Fruit fly (Drosophila melanogaster): ENCODE data around the gene Sgs3.
A peak's percentile ranks its signal among the peaks of the same experiment; 100 is the strongest.

Sgs3 gene

DNA sequence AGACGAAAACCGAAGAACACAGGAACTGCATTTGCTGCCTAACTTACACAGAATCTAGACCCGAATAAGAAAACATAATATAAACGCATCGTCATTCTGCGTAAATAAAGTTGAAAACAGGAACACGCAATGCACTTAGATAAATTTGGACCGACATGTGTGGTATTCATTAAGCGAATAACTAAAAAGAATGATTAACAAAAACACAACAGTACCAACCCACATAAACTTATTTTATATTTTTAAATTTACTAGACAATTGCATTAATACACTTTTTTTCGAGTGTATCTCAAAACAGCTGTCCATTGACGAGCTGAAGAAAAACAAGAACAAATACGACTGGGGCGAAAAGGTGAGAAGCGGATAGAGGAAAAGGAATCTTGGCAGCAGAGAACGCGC is 42.3 kb downstream of the Sgs3 start (continued):
- TF ChIP-seq Ravus (GFP tag; IDR thresholded peaks at IDR 0.05): no peak; the same call in 1 of the 2 replicates
- peak; percentile 56; the same call in 1 of the 2 replicates for TF ChIP-seq Rx (GFP tag; IDR thresholded peaks at IDR 0.05)
- TF ChIP-seq Myb (GFP tag; optimal IDR thresholded peaks at IDR 0.05): peak; percentile 32
- peak; percentile 69 for TF ChIP-seq Drgx (GFP tag; IDR thresholded peaks at IDR 0.05)
- TF ChIP-seq sqz (GFP tag; optimal IDR thresholded peaks at IDR 0.05): peak; percentile 69
- TF ChIP-seq CrebB (tag; optimal IDR thresholded peaks at IDR 0.05): peak; percentile 40
- no peak for TF ChIP-seq CG3995 (GFP tag; optimal IDR thresholded peaks at IDR 0.05)
- TF ChIP-seq ro (GFP tag; IDR thresholded peaks at IDR 0.05): peak; percentile 67; the same call in 1 of the 2 replicates
- no peak for TF ChIP-seq Opbp (GFP tag; IDR thresholded peaks at IDR 0.05; ENCODE audit: partially characterized antibody)
- peak; percentile 67 for TF ChIP-seq Dad (GFP tag; optimal IDR thresholded peaks at IDR 0.05)
- peak; percentile 73 for TF ChIP-seq CG3065 (GFP tag; optimal IDR thresholded peaks at IDR 0.05)
- peak; percentile 85 for TF ChIP-seq CG7839 (tag; optimal IDR thresholded peaks at IDR 0.05)
- peak; percentile 64 for TF ChIP-seq CG33213 (GFP tag; optimal IDR thresholded peaks at IDR 0.05)
- peak; percentile 8 for TF ChIP-seq Fer1 (GFP tag; optimal IDR thresholded peaks at IDR 0.05)
- peak; percentile 84 for TF ChIP-seq CG6813 (GFP tag; optimal IDR thresholded peaks at IDR 0.05)
- peak; percentile 75 for TF ChIP-seq CG12155 (GFP tag; optimal IDR thresholded peaks at IDR 0.05)
- TF ChIP-seq CG15696 (tag; optimal IDR thresholded peaks at IDR 0.05): peak; percentile 96
- TF ChIP-seq fd64A (GFP tag; optimal IDR thresholded peaks at IDR 0.05): peak; percentile 74
- no peak for TF ChIP-seq lov (optimal IDR thresholded peaks at IDR 0.05)
- peak; percentile 92 for TF ChIP-seq lov (GFP tag; IDR thresholded peaks at IDR 0.05)
- TF ChIP-seq chm (GFP tag; IDR thresholded peaks at IDR 0.05): peak; percentile 82; the same call in 1 of the 2 replicates
- peak; percentile 91 for TF ChIP-seq Med (GFP tag)
- no peak for TF ChIP-seq Bgb (GFP tag; IDR thresholded peaks at IDR 0.05; ENCODE audit: partially characterized antibody)
- TF ChIP-seq CG17612 (GFP tag; IDR thresholded peaks at IDR 0.05): 0 out of 2 replicates have a peak, but pooled peaks have one; percentile 7
- TF ChIP-seq CG9797 (GFP tag; optimal IDR thresholded peaks at IDR 0.05): peak; percentile 12
- TF ChIP-seq jumu (GFP tag; optimal IDR thresholded peaks at IDR 0.05): peak; percentile 66
- TF ChIP-seq Rfx (GFP tag; IDR thresholded peaks at IDR 0.05): peak; percentile 43; the same call in 1 of the 2 replicates
- no peak for TF ChIP-seq Taf1 (GFP tag; IDR thresholded peaks at IDR 0.05)
- TF ChIP-seq CG12299 (tag; optimal IDR thresholded peaks at IDR 0.05): peak; percentile 48
- peak; percentile 53 for TF ChIP-seq CG2120 (GFP tag; optimal IDR thresholded peaks at IDR 0.05)
- peak; percentile 69; the same call in 1 of the 2 replicates for TF ChIP-seq danr (GFP tag; IDR thresholded peaks at IDR 0.05)
- peak; percentile 11 for TF ChIP-seq sug (tag; optimal IDR thresholded peaks at IDR 0.05)
- TF ChIP-seq bcd (GFP tag; optimal IDR thresholded peaks at IDR 0.05): peak; percentile 72
- peak; percentile 55 for TF ChIP-seq CG15479 (GFP tag; optimal IDR thresholded peaks at IDR 0.05)
- TF ChIP-seq CG11456 (GFP tag; IDR thresholded peaks at IDR 0.05): peak; percentile 63; the same call in 1 of the 3 replicates
- no peak for TF ChIP-seq jigr1 (GFP tag; IDR thresholded peaks at IDR 0.05)
- TF ChIP-seq Ets97D (GFP tag; optimal IDR thresholded peaks at IDR 0.05): peak; percentile 33
- TF ChIP-seq CG8290 (GFP tag; optimal IDR thresholded peaks at IDR 0.05): peak; percentile 87
- peak; percentile 48 to 67 for TF ChIP-seq CG8290 (tag; optimal IDR thresholded peaks at IDR 0.05)
- TF ChIP-seq CG13123 (GFP tag; optimal IDR thresholded peaks at IDR 0.05): peak; percentile 48
- peak; percentile 46 for TF ChIP-seq her (GFP tag; optimal IDR thresholded peaks at IDR 0.05)
- peak; percentile 95 for TF ChIP-seq zen (tag; optimal IDR thresholded peaks at IDR 0.05)
- no peak for TF ChIP-seq zen2 (GFP tag; IDR thresholded peaks at IDR 0.05; ENCODE audit: partially characterized antibody)
- no peak for TF ChIP-seq Lpt (GFP tag; optimal IDR thresholded peaks at IDR 0.05)
- TF ChIP-seq CG8089 (GFP tag; optimal IDR thresholded peaks at IDR 0.05): peak; percentile 59
- TF ChIP-seq Lim3 (GFP tag; IDR thresholded peaks at IDR 0.05): no peak
- TF ChIP-seq Doc2 (GFP tag; IDR thresholded peaks at IDR 0.05): no peak
- no peak for TF ChIP-seq CG14050 (GFP tag; IDR thresholded peaks at IDR 0.05)
- TF ChIP-seq CG11723 (GFP tag; optimal IDR thresholded peaks at IDR 0.05): peak; percentile 70
- no peak for TF ChIP-seq unc-4 (GFP tag; IDR thresholded peaks at IDR 0.05; ENCODE audit: partially characterized antibody)
- peak; percentile 96 for TF ChIP-seq CG2712 (tag; optimal IDR thresholded peaks at IDR 0.05)
- TF ChIP-seq tio (GFP tag; optimal IDR thresholded peaks at IDR 0.05): peak; percentile 78

All from whole organism, embryonic.